Worm (Caenorhabditis elegans): ENCODE results near the gene T06D4.2.

- TF ChIP-seq ceh-100 (GFP tag; IDR thresholded peaks at IDR 0.05) = no peak
- TF ChIP-seq nhr-90 (tag; optimal IDR thresholded peaks at IDR 0.05) = no peak
- no peak for TF ChIP-seq B0019.2 (GFP tag; conservative IDR thresholded peaks at IDR 0.05)
- no peak for TF ChIP-seq chd-7 (tag; optimal IDR thresholded peaks at IDR 0.05)
- no peak for TF ChIP-seq hsf-1 (GFP tag; IDR thresholded peaks at IDR 0.05)
- no peak for TF ChIP-seq Y95B8A.8 (GFP tag; IDR thresholded peaks at IDR 0.05)
- TF ChIP-seq sea-2 (GFP tag; IDR thresholded peaks at IDR 0.05) = no peak
- no peak for TF ChIP-seq attf-3 (GFP tag; conservative IDR thresholded peaks at IDR 0.05)
- no peak for TF ChIP-seq die-1 (tag; optimal IDR thresholded peaks at IDR 0.05)
- TF ChIP-seq pha-4 (tag; optimal IDR thresholded peaks at IDR 0.05) = no peak
- TF ChIP-seq lin-40 (tag; optimal IDR thresholded peaks at IDR 0.05) = no peak
- no peak for TF ChIP-seq akir-1 (GFP tag; optimal IDR thresholded peaks at IDR 0.05)
- TF ChIP-seq nfya-1 (tag; optimal IDR thresholded peaks at IDR 0.05; ENCODE audit: borderline replicate concordance, insufficient read depth) = no peak
Measured at ce11 chrII:3373875-3374274, 11.8 kb downstream of the T06D4.2 start.
